Worm (Caenorhabditis elegans) whole organism, L4/young adult: Measurements from ENCODE around the gene T16G12.4.

Experiments
- dao-5 ChIP-seq: sonication (generic microtip); optimal IDR thresholded peaks from 2 replicates; lab custom pipeline; 2016; ENCODE audit warnings: missing genotype, missing genetic modification characterization, moderate library complexity, missing compliant biosample characterization
- him-1 ChIP-seq: sonication (generic microtip); optimal IDR thresholded peaks from 2 replicates; lab custom pipeline; 2016; ENCODE audit warnings: missing genotype, missing genetic modification reagents, missing genetic modification characterization, missing compliant biosample characterization

DNA sequence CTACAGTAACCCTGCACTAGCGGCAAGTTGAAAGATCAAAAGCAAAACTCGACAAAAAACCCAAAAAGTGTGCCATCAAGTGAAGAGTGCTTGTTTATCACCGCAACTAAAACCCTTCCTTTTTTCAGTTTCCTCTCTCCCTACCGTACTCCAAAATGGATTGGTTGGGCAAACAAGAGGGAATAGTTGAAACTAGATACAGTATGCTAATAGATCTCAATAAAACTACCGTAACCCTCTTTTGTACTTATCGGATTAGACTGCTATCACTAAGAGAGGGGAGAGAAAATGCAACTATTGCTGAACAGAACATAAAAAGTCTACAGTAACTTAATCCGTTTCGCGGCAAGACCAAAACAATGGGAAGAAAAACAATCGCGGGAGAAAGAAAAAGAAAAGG lies 37.8 kb downstream of the T16G12.4 start:
- no peak for TF ChIP-seq him-1 (tag; lab: Kevin White, UChicago)
- TF ChIP-seq dao-5 (tag; lab: Kevin White, UChicago), result no peak
